Fruit fly (Drosophila melanogaster) whole organism, embryonic: ENCODE results near the gene Tbc1d22.

ENCODE experiments used
- Asciz ChIP-seq: fragments of 200-800 bp; sonication (Bioruptor generic); optimal IDR thresholded peaks from 2 replicates; lab custom pipeline; 2017; ENCODE audit warnings: missing biosample characterization, mild to moderate bottlenecking, missing genetic modification characterization, missing genetic modification reagents
- CG1024 ChIP-seq: fragments of 200-800 bp; sonication (Bioruptor generic); IDR thresholded peaks from 2 replicates; pipeline ENCODE4 v1.3.6; 2022; ENCODE audit warnings: missing biosample characterization, missing genetic modification characterization
- CG10321 ChIP-seq: fragments of 200-800 bp; sonication (Bioruptor generic); IDR thresholded peaks from 2 replicates; pipeline ENCODE4 v1.3.6; 2022; ENCODE audit warnings: missing biosample characterization, missing genetic modification characterization
- CG11085 ChIP-seq: fragments of 200-800 bp; sonication (Bioruptor generic); IDR thresholded peaks from 2 replicates; pipeline ENCODE4 v1.3.6; 2022; ENCODE audit warnings: missing biosample characterization, missing genetic modification characterization
- CG12942 ChIP-seq: fragments of 200-800 bp; sonication (Bioruptor generic); optimal IDR thresholded peaks from 3 replicates; lab custom pipeline; 2016; ENCODE audit warnings: missing biosample characterization, missing genetic modification characterization
- CG13123 ChIP-seq: fragments of 200-800 bp; sonication (Bioruptor generic); optimal IDR thresholded peaks from 2 replicates; lab custom pipeline; 2016; ENCODE audit warnings: missing biosample characterization, missing genetic modification characterization
- CG13287 ChIP-seq: fragments of 200-800 bp; sonication (Bioruptor generic); IDR thresholded peaks from 2 replicates; pipeline ENCODE4 v1.3.6; 2022; ENCODE audit warnings: missing biosample characterization, missing genetic modification characterization; ENCODE audit not compliant: partially characterized antibody
- CG1602 ChIP-seq: fragments of 200-800 bp; sonication (Bioruptor generic); optimal IDR thresholded peaks from 3 replicates; lab custom pipeline; 2016; ENCODE audit warnings: missing biosample characterization, missing genetic modification characterization
- CG17568 ChIP-seq: fragments of 200-800 bp; sonication (Bioruptor generic); optimal IDR thresholded peaks from 2 replicates; lab custom pipeline; 2018; ENCODE audit warnings: missing biosample characterization, mild to moderate bottlenecking, missing genetic modification characterization, moderate library complexity
- CG17802 ChIP-seq: fragments of 200-800 bp; sonication (Bioruptor generic); optimal IDR thresholded peaks from 2 replicates; lab custom pipeline; 2018; ENCODE audit warnings: missing biosample characterization, mild to moderate bottlenecking, missing genetic modification characterization, moderate library complexity
- CG30020 ChIP-seq: fragments of 200-800 bp; optimal IDR thresholded peaks from 2 replicates; lab custom pipeline; 2019; ENCODE audit warnings: missing biosample characterization, mild to moderate bottlenecking, missing genetic modification characterization, moderate library complexity
- CG33213 ChIP-seq: fragments of 200-800 bp; sonication (Bioruptor generic); optimal IDR thresholded peaks from 3 replicates; lab custom pipeline; 2016; ENCODE audit warnings: missing biosample characterization, missing genetic modification characterization
- CG4730 ChIP-seq: fragments of 200-800 bp; sonication (Bioruptor generic); IDR thresholded peaks from 2 replicates; pipeline ENCODE4 v1.3.6; 2022; ENCODE audit warnings: missing biosample characterization, missing genetic modification characterization
- CG6791 ChIP-seq: fragments of 200-800 bp; sonication (Bioruptor generic); IDR thresholded peaks from 3 replicates; pipeline ENCODE4 v1.3.6; 2022; ENCODE audit warnings: missing biosample characterization, missing genetic modification characterization; ENCODE audit not compliant: partially characterized antibody
- CG8359 ChIP-seq: fragments of 200-800 bp; sonication (Bioruptor generic); optimal IDR thresholded peaks from 2 replicates; lab custom pipeline; 2017; ENCODE audit warnings: missing biosample characterization, mild to moderate bottlenecking, missing genetic modification characterization, borderline replicate concordance
- CG8765 ChIP-seq: fragments of 200-800 bp; sonication (Bioruptor generic); IDR thresholded peaks from 2 replicates; pipeline ENCODE4 v1.3.6; 2022; ENCODE audit warnings: missing biosample characterization, missing genetic modification characterization
- Doc3 ChIP-seq: fragments of 200-800 bp; sonication (Bioruptor generic); IDR thresholded peaks from 3 replicates; pipeline ENCODE4 v1.3.6; 2022; ENCODE audit warnings: missing biosample characterization, missing genetic modification characterization; ENCODE audit not compliant: partially characterized antibody
- Dref ChIP-seq: fragments of 200-800 bp; sonication (Bioruptor generic); IDR thresholded peaks from 2 replicates; pipeline ENCODE4 v1.3.6; 2022; ENCODE audit warnings: missing biosample characterization, missing genetic modification characterization
- Gsc ChIP-seq: fragments of 200-800 bp; sonication (Bioruptor generic); IDR thresholded peaks from 2 replicates; pipeline ENCODE4 v1.3.6; 2022; ENCODE audit warnings: missing biosample characterization, missing genetic modification characterization
- Hey ChIP-seq: fragments of 200-800 bp; sonication (Bioruptor generic); optimal IDR thresholded peaks from 3 replicates; lab custom pipeline; 2018; ENCODE audit warnings: missing biosample characterization, mild to moderate bottlenecking, missing genetic modification characterization
- HmgZ ChIP-seq: fragments of 200-800 bp; sonication (Bioruptor generic); optimal IDR thresholded peaks from 2 replicates; lab custom pipeline; 2018; ENCODE audit warnings: missing biosample characterization, mild to moderate bottlenecking, missing genetic modification characterization
- Hr51 ChIP-seq, 2 experiments: fragments of 200-800 bp; sonication (Bioruptor generic); optimal IDR thresholded peaks; 2 replicates in 1 of 2; 3 replicates in 1 of 2; lab custom pipeline; 2016 to 2018; ENCODE audit warnings: missing biosample characterization in 2 of 2, missing genetic modification characterization in 2 of 2, mild to moderate bottlenecking in 1 of 2, moderate library complexity in 1 of 2
- Max ChIP-seq: fragments of 200-800 bp; sonication (Bioruptor generic); optimal IDR thresholded peaks from 2 replicates; lab custom pipeline; 2016; ENCODE audit warnings: missing biosample characterization, mild to moderate bottlenecking, missing genetic modification characterization
- Scr ChIP-seq: fragments of 200-800 bp; sonication (Bioruptor generic); IDR thresholded peaks from 2 replicates; pipeline ENCODE4 v1.3.6; 2022; ENCODE audit warnings: missing biosample characterization, missing genetic modification characterization; ENCODE audit not compliant: partially characterized antibody
- al ChIP-seq: fragments of 200-800 bp; sonication (Bioruptor generic); IDR thresholded peaks from 2 replicates; pipeline ENCODE4 v1.3.6; 2022; ENCODE audit warnings: missing biosample characterization, missing genetic modification characterization
- ara ChIP-seq: fragments of 200-800 bp; sonication (Bioruptor generic); IDR thresholded peaks from 2 replicates; pipeline ENCODE4 v1.3.6; 2022; ENCODE audit warnings: missing biosample characterization, missing genetic modification characterization
- dimm ChIP-seq: fragments of 200-800 bp; sonication (Bioruptor generic); IDR thresholded peaks from 2 replicates; pipeline ENCODE4 v1.3.6; 2022; ENCODE audit warnings: missing biosample characterization, missing genetic modification characterization
- dmrt11E ChIP-seq: fragments of 200-800 bp; sonication (Bioruptor generic); optimal IDR thresholded peaks from 3 replicates; lab custom pipeline; 2018; ENCODE audit warnings: missing biosample characterization, mild to moderate bottlenecking, missing genetic modification characterization, moderate library complexity
- eve ChIP-seq, 2 experiments: fragments of >200 bp; optimal IDR thresholded peaks; 2 replicates each; lab custom pipeline; 2017; ENCODE audit warnings: missing biosample characterization in 2 of 2, missing genetic modification characterization in 2 of 2
- gro ChIP-seq: fragments of 200-800 bp; sonication (Bioruptor generic); optimal IDR thresholded peaks from 2 replicates; lab custom pipeline; 2016; ENCODE audit warnings: missing biosample characterization, missing genetic modification characterization
- kah ChIP-seq: fragments of 200-800 bp; sonication (Bioruptor generic); optimal IDR thresholded peaks from 2 replicates; lab custom pipeline; 2018; ENCODE audit warnings: missing biosample characterization, mild to moderate bottlenecking, missing genetic modification characterization
- klu ChIP-seq: fragments of 200-800 bp; sonication (Bioruptor generic); IDR thresholded peaks from 2 replicates; pipeline ENCODE4 v1.3.6; 2022; ENCODE audit warnings: missing biosample characterization, missing genetic modification characterization
- phol ChIP-seq: fragments of 200-800 bp; sonication (Bioruptor generic); optimal IDR thresholded peaks from 3 replicates; lab custom pipeline; 2018; ENCODE audit warnings: missing biosample characterization, mild to moderate bottlenecking, missing genetic modification characterization, moderate library complexity
- pnt ChIP-seq: fragments of 200-800 bp; sonication (Bioruptor generic); optimal IDR thresholded peaks from 3 replicates; lab custom pipeline; 2016; ENCODE audit warnings: missing biosample characterization, missing genetic modification characterization
- prd ChIP-seq, 3 experiments: fragments of >200 bp in 2 of 3; fragments of 200-800 bp in 1 of 3; sonication (Bioruptor generic) in 1 of 3; optimal IDR thresholded peaks in 2 of 3; IDR thresholded peaks in 1 of 3; 2 replicates in 2 of 3; 3 replicates in 1 of 3; pipeline versions ENCODE4 v1.3.6 to Lab custom; 2017 to 2022; ENCODE audit warnings: missing biosample characterization in 1 of 3, missing genetic modification characterization in 1 of 3
- salm ChIP-seq: fragments of 200-800 bp; sonication (Bioruptor generic); optimal IDR thresholded peaks from 2 replicates; lab custom pipeline; 2018; ENCODE audit warnings: missing biosample characterization, mild to moderate bottlenecking, missing genetic modification characterization
- scrt ChIP-seq: fragments of 200-800 bp; sonication (Bioruptor generic); optimal IDR thresholded peaks from 2 replicates; lab custom pipeline; 2018; ENCODE audit warnings: missing biosample characterization, mild to moderate bottlenecking, missing genetic modification characterization, moderate library complexity
- sna ChIP-seq: fragments of 200-800 bp; sonication (Bioruptor generic); IDR thresholded peaks from 2 replicates; pipeline ENCODE4 v1.3.6; 2022; ENCODE audit warnings: missing biosample characterization, missing genetic modification characterization; ENCODE audit not compliant: partially characterized antibody
- sqz ChIP-seq: fragments of 200-800 bp; sonication (Bioruptor generic); optimal IDR thresholded peaks from 3 replicates; lab custom pipeline; 2018; ENCODE audit warnings: missing biosample characterization, mild to moderate bottlenecking, missing genetic modification characterization
- sr ChIP-seq: fragments of 200-800 bp; sonication (Bioruptor generic); IDR thresholded peaks from 3 replicates; pipeline ENCODE4 v1.3.6; 2022; ENCODE audit warnings: missing biosample characterization, missing genetic modification characterization
- sug ChIP-seq: fragments of 200-800 bp; optimal IDR thresholded peaks from 2 replicates; lab custom pipeline; 2019; ENCODE audit warnings: missing biosample characterization, mild to moderate bottlenecking, missing genetic modification characterization, moderate library complexity
- tx ChIP-seq: fragments of 200-800 bp; sonication (Bioruptor generic); optimal IDR thresholded peaks from 2 replicates; lab custom pipeline; 2016; ENCODE audit warnings: missing biosample characterization, missing genetic modification characterization
- unpg ChIP-seq: fragments of 200-800 bp; sonication (Bioruptor generic); optimal IDR thresholded peaks from 3 replicates; lab custom pipeline; 2018; ENCODE audit warnings: missing biosample characterization, mild to moderate bottlenecking, missing genetic modification characterization, moderate library complexity
- vvl ChIP-seq: fragments of 200-800 bp; sonication (Bioruptor generic); IDR thresholded peaks from 2 replicates; pipeline ENCODE4 v1.3.6; 2022; ENCODE audit warnings: missing biosample characterization, missing genetic modification characterization

Gene Tbc1d22

dm6 chr3R:21127352-21127985 is 25.5 kb downstream of the Tbc1d22 start, which contains the start of the genes slmb and CG5793 (continued):
- TF ChIP-seq CG13287 (GFP tag; lab: Robert Waterston, UW) (peak; percentile 80), vvl (GFP tag; lab: Robert Waterston, UW) (peak; percentile 41), salm (tag; lab: Kevin White, UChicago) (peak; percentile 42), scrt (no peak), Doc3 (peak; percentile 58), CG10321 (GFP tag; lab: Robert Waterston, UW) (no peak), CG11085 (peak; percentile 37; the same call in 1 of the 2 replicates), Hey (no peak), ara (no peak), unpg (GFP tag; lab: Kevin White, UChicago) (peak; percentile 33), Gsc (GFP tag; lab: Robert Waterston, UW) (no peak), CG12942 (GFP tag; lab: Kevin White, UChicago) (peak; percentile 8), sug (tag; lab: Kevin White, UChicago) (peak; percentile 100), HmgZ (tag; lab: Kevin White, UChicago) (peak; percentile 81), Asciz (no peak), dmrt11E (tag; lab: Kevin White, UChicago) (peak; percentile 36), Scr (GFP tag; lab: Robert Waterston, UW) (peak; percentile 70), dimm (GFP tag; lab: Robert Waterston, UW) (no peak), CG1602 (peak; percentile 12), CG33213 (GFP tag; lab: Kevin White, UChicago) (peak; percentile 48), eve (GFP tag; optimal IDR thresholded peaks at IDR 0.05; lab: Kevin White, UChicago) (no peak), Hr51 (GFP tag; optimal IDR thresholded peaks at IDR 0.05; lab: Kevin White, UChicago) (peak in 1 of 2 experiments; percentile 14), pnt (GFP tag; lab: Kevin White, UChicago) (peak; percentile 12), CG13123 (no peak), CG8359 (GFP tag; lab: Kevin White, UChicago) (no peak), CG17568 (GFP tag; lab: Kevin White, UChicago) (no peak), CG1024 (GFP tag; lab: Robert Waterston, UW) (peak; percentile 43), sna (0 out of 2 replicates have a peak, but pooled peaks have one; percentile 45), Dref (GFP tag; lab: Robert Waterston, UW) (peak; percentile 77), gro (peak; percentile 21), sqz (GFP tag; lab: Kevin White, UChicago) (no peak), tx (GFP tag; lab: Kevin White, UChicago) (peak; percentile 1), al (GFP tag; lab: Robert Waterston, UW) (no peak), CG30020 (tag; lab: Kevin White, UChicago) (peak; percentile 50), Max (GFP tag; lab: Kevin White, UChicago) (peak; percentile 15), CG17802 (tag; lab: Kevin White, UChicago) (no peak), klu (no peak), phol (tag; lab: Kevin White, UChicago) (peak; percentile 61), kah (peak; percentile 91), prd (optimal IDR thresholded peaks at IDR 0.05; lab: Kevin White, UChicago) (no peak), prd (GFP tag; IDR thresholded peaks at IDR 0.05; lab: Robert Waterston, UW) (peak; percentile 52; the same call in 1 of the 3 replicates), CG6791 (peak; percentile 65), CG8765 (GFP tag; lab: Robert Waterston, UW) (no peak), CG4730 (GFP tag; lab: Robert Waterston, UW) (no peak), sr (no peak)
